Worm (Caenorhabditis elegans) whole organism, L2 larva: ENCODE measurements around the gene nlp-53.

ENCODE experiments used
- ZK546.5 ChIP-seq: sonication (generic microtip); optimal IDR thresholded peaks from 2 replicates; lab custom pipeline; 2017; ENCODE audit warnings: missing biosample characterization, missing genetic modification characterization
- mbf-1 ChIP-seq: sonication (generic microtip); optimal IDR thresholded peaks from 2 replicates; lab custom pipeline; 2017; ENCODE audit warnings: missing biosample characterization, missing genetic modification characterization

- TF ChIP-seq ZK546.5 (no peak), mbf-1 (tag; lab: Kevin White, UChicago) (no peak)
Observed at ce11 chrX:13581820-13582219, 36.9 kb upstream of the nlp-53 start, which contains the start of gene F54B11.10.
